Worm (Caenorhabditis elegans) whole organism, L3 larva: ENCODE measurements around the gene paa-1.

Source experiments
- ceh-28 ChIP-seq: fragments of 150-350 bp; optimal IDR thresholded peaks from 2 replicates; lab custom pipeline; 2014; ENCODE audit warnings: missing biosample characterization, missing genetic modification reagents, missing genetic modification characterization
- elt-3 ChIP-seq, 3 experiments: fragments of 150-350 bp in 1 of 3; sonication (generic microtip) in 2 of 3; optimal IDR thresholded peaks; 2 replicates in 2 of 3; 4 replicates in 1 of 3; lab custom pipeline; 2014 to 2017; ENCODE audit warnings: missing biosample characterization in 3 of 3, missing genetic modification characterization in 3 of 3
- nhr-25 ChIP-seq: sonication (generic microtip); optimal IDR thresholded peaks from 2 replicates; lab custom pipeline; 2017; ENCODE audit warnings: missing biosample characterization, missing genetic modification characterization
- nhr-77 ChIP-seq: fragments of 150-350 bp; optimal IDR thresholded peaks from 2 replicates; lab custom pipeline; 2014; ENCODE audit warnings: missing biosample characterization, missing genetic modification characterization
- pha-4 ChIP-seq: fragments of 150-350 bp; optimal IDR thresholded peaks from 2 replicates; lab custom pipeline; 2014; ENCODE audit warnings: missing biosample characterization, missing genetic modification reagents, missing genetic modification characterization
- unc-39 ChIP-seq: sonication (generic microtip); optimal IDR thresholded peaks from 4 replicates; lab custom pipeline; 2017; ENCODE audit warnings: missing biosample characterization, missing genetic modification characterization

- TF ChIP-seq nhr-77 = no peak
- no peak for TF ChIP-seq nhr-25
- TF ChIP-seq elt-3 (tag; optimal IDR thresholded peaks at IDR 0.05; lab: Kevin White, UChicago) = no peak
- no peak for TF ChIP-seq unc-39
- TF ChIP-seq ceh-28 (tag; lab: Kevin White, UChicago) = no peak
- TF ChIP-seq pha-4 (tag; lab: Kevin White, UChicago) = no peak
Observed at ce11 chrIII:5406314-5406713, 44.2 kb upstream of the paa-1 start.
